Worm (Caenorhabditis elegans): Measurements from ENCODE around the gene sup-10.

sup-10 gene

ce11 chrX:17509048-17509776 lies 18.9 kb upstream of the sup-10 start (continued):
- no peak for TF ChIP-seq unc-39 (tag; optimal IDR thresholded peaks at IDR 0.05)
- TF ChIP-seq aha-1 (tag) = peak; percentile 95
- TF ChIP-seq nhr-25 (tag; optimal IDR thresholded peaks at IDR 0.05; ENCODE audit: borderline replicate concordance, insufficient read depth) = no peak
- TF ChIP-seq nhr-102 (tag; optimal IDR thresholded peaks at IDR 0.05) = peak; percentile 10
- TF ChIP-seq F37D6.2 (tag; optimal IDR thresholded peaks at IDR 0.05) = no peak
- no peak for TF ChIP-seq ceh-32 (tag; optimal IDR thresholded peaks at IDR 0.05; ENCODE audit: poor library complexity)
- no peak for TF ChIP-seq zag-1 (tag; optimal IDR thresholded peaks at IDR 0.05)
- TF ChIP-seq ceh-20 (GFP tag; IDR thresholded peaks at IDR 0.05) = no peak
- no peak for TF ChIP-seq lin-15B (tag; optimal IDR thresholded peaks at IDR 0.05)
- TF ChIP-seq ceh-62 (tag; optimal IDR thresholded peaks at IDR 0.05) = no peak
- no peak for TF ChIP-seq nhr-237 (tag; optimal IDR thresholded peaks at IDR 0.05)
- TF ChIP-seq daf-12 (tag; optimal IDR thresholded peaks at IDR 0.05) = no peak
- TF ChIP-seq nhr-76 (tag; optimal IDR thresholded peaks at IDR 0.05) = no peak
- TF ChIP-seq snpc-4 (tag; optimal IDR thresholded peaks at IDR 0.05) = no peak
- no peak for TF ChIP-seq D1046.2 (GFP tag; IDR thresholded peaks at IDR 0.05)
- no peak for TF ChIP-seq rbr-2 (tag; optimal IDR thresholded peaks at IDR 0.05)
- TF ChIP-seq lin-39 (tag; optimal IDR thresholded peaks at IDR 0.05) = no peak
- TF ChIP-seq dmd-6 (GFP tag; IDR thresholded peaks at IDR 0.05) = peak; percentile 72
- TF ChIP-seq nhr-41 (GFP tag; IDR thresholded peaks at IDR 0.05) = no peak
- no peak for TF ChIP-seq set-16 (GFP tag; IDR thresholded peaks at IDR 0.05)
- TF ChIP-seq nhr-111 (GFP tag; optimal IDR thresholded peaks at IDR 0.05) = no peak
- TF ChIP-seq daf-19 (GFP tag; conservative IDR thresholded peaks at IDR 0.05) = no peak
- TF ChIP-seq unc-62 (GFP tag; optimal IDR thresholded peaks at IDR 0.05 in 1 of 2) = peak in 1 of 2 experiments; percentile 82
- TF ChIP-seq unc-62 (tag; optimal IDR thresholded peaks at IDR 0.05) = no peak
- TF ChIP-seq hif-1 (tag; optimal IDR thresholded peaks at IDR 0.05) = no peak
- TF ChIP-seq mdt-29 (GFP tag; IDR thresholded peaks at IDR 0.05) = no peak
- TF ChIP-seq egl-43 (GFP tag; IDR thresholded peaks at IDR 0.05) = no peak
- no peak for TF ChIP-seq mxl-2 (GFP tag; conservative IDR thresholded peaks at IDR 0.05)
- peak; percentile 80 for TF ChIP-seq dve-1 (tag; optimal IDR thresholded peaks at IDR 0.05; ENCODE audit: insufficient read depth)

- TF ChIP-seq aha-1 (tag) (no peak), F44E2.7 (GFP tag; IDR thresholded peaks at IDR 0.05) (no peak), daf-16 (GFP tag; optimal IDR thresholded peaks at IDR 0.05) (no peak), daf-16 (tag; optimal IDR thresholded peaks at IDR 0.05) (peak; percentile 97), vab-7 (GFP tag; IDR thresholded peaks at IDR 0.05) (no peak), D1046.2 (GFP tag; IDR thresholded peaks at IDR 0.05) (no peak), nhr-28 (tag; optimal IDR thresholded peaks at IDR 0.05) (peak; percentile 9), mes-2 (tag; optimal IDR thresholded peaks at IDR 0.05; ENCODE audit: poor library complexity, severe bottlenecking) (no peak), nhr-111 (GFP tag; optimal IDR thresholded peaks at IDR 0.05) (no peak), arid-1 (GFP tag; conservative IDR thresholded peaks at IDR 0.05) (no peak), Y75B8A.6 (GFP tag; IDR thresholded peaks at IDR 0.05) (no peak), dmd-9 (GFP tag; IDR thresholded peaks at IDR 0.05) (no peak), nhr-77 (tag; optimal IDR thresholded peaks at IDR 0.05) (no peak), spr-3 (GFP tag; optimal IDR thresholded peaks at IDR 0.05) (no peak), hmg-1.1 (GFP tag; IDR thresholded peaks at IDR 0.05) (no peak), T20F7.1 (GFP tag; optimal IDR thresholded peaks at IDR 0.05) (no peak), mxl-3 (GFP tag; optimal IDR thresholded peaks at IDR 0.05) (no peak), mep-1 (tag; optimal IDR thresholded peaks at IDR 0.05) (no peak), saeg-2 (GFP tag; IDR thresholded peaks at IDR 0.05) (no peak), unc-62 (GFP tag; optimal IDR thresholded peaks at IDR 0.05 in 1 of 2) (no peak), unc-62 (tag; optimal IDR thresholded peaks at IDR 0.05) (no peak), skn-1 (tag; optimal IDR thresholded peaks at IDR 0.05) (no peak), mdt-29 (GFP tag; IDR thresholded peaks at IDR 0.05) (no peak), tag-97 (GFP tag; IDR thresholded peaks at IDR 0.05) (no peak), madf-9 (GFP tag; conservative IDR thresholded peaks at IDR 0.05) (no peak), dpl-1 (GFP tag; optimal IDR thresholded peaks at IDR 0.05) (no peak), set-16 (GFP tag; IDR thresholded peaks at IDR 0.05) (no peak), lsy-2 (tag; optimal IDR thresholded peaks at IDR 0.05) (no peak), nhr-25 (tag; optimal IDR thresholded peaks at IDR 0.05; ENCODE audit: borderline replicate concordance, insufficient read depth) (no peak)
These were observed 17.6 kb upstream of the sup-10 start for ce11 chrX:17510523-17510922.
